Fruit fly (Drosophila melanogaster): Measurements from ENCODE around the gene CG33635.

- TF ChIP-seq kay (GFP tag; ENCODE audit: borderline replicate concordance) (peak; percentile 86), Clk (GFP tag; optimal IDR thresholded peaks at IDR 0.05) (no peak), CG1620 (GFP tag; optimal IDR thresholded peaks at IDR 0.05) (peak; percentile 37), tj (GFP tag; optimal IDR thresholded peaks at IDR 0.05) (peak; percentile 26), bab1 (GFP tag; optimal IDR thresholded peaks at IDR 0.05) (peak; percentile 64), toe (GFP tag; optimal IDR thresholded peaks at IDR 0.05) (peak; percentile 43), cic (GFP tag; optimal IDR thresholded peaks at IDR 0.05) (peak; percentile 68), CG7101 (tag; optimal IDR thresholded peaks at IDR 0.05) (peak; percentile 19), Crg-1 (GFP tag; optimal IDR thresholded peaks at IDR 0.05) (no peak), Mnt (GFP tag; optimal IDR thresholded peaks at IDR 0.05) (peak; percentile 21), Hr96 (GFP tag; optimal IDR thresholded peaks at IDR 0.05) (peak; percentile 10), pad (GFP tag; optimal IDR thresholded peaks at IDR 0.05) (peak; percentile 95), cnc (optimal IDR thresholded peaks at IDR 0.05) (no peak)
These were observed 26.8 kb downstream of the CG33635 start, which contains the start of gene Gs1 for dm6 chr2L:131466-132270.
